Worm (Caenorhabditis elegans): Measurements from ENCODE around the gene prp-18.

prp-18 gene

DNA sequence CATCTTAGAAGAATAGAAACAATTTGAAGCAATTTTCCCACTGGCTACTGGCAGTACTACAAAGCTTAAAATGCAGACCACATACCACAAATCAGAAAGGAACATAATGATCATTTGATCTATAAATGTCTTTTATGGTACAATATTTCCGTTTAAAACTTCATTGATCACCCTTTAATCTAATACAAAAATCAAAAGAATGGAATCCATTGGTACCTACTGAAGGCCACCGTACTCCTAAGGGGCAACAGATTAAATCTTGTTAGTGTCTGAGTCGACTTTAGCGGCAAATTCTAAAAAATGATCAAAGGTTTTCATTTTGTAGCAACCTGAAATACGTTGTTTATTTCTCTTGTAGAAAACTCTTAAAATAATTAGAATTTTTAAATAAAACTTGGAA is 12.0 kb downstream of the prp-18 start:
- TF ChIP-seq elt-1 (tag; optimal IDR thresholded peaks at IDR 0.05) (peak; percentile 70), elt-3 (tag; optimal IDR thresholded peaks at IDR 0.05) (no peak), nhr-237 (tag; optimal IDR thresholded peaks at IDR 0.05) (no peak), nhr-12 (tag; optimal IDR thresholded peaks at IDR 0.05) (no peak), pqm-1 (tag; optimal IDR thresholded peaks at IDR 0.05) (no peak), nhr-25 (tag; optimal IDR thresholded peaks at IDR 0.05) (peak; percentile 3), ZK546.5 (tag; optimal IDR thresholded peaks at IDR 0.05) (no peak), unc-39 (tag; optimal IDR thresholded peaks at IDR 0.05) (no peak), egl-5 (tag; optimal IDR thresholded peaks at IDR 0.05) (no peak), nhr-43 (tag; optimal IDR thresholded peaks at IDR 0.05; ENCODE audit: poor library complexity, severe bottlenecking) (no peak), elt-2 (tag; optimal IDR thresholded peaks at IDR 0.05) (no peak), nhr-28 (tag; optimal IDR thresholded peaks at IDR 0.05) (no peak)

DNA sequence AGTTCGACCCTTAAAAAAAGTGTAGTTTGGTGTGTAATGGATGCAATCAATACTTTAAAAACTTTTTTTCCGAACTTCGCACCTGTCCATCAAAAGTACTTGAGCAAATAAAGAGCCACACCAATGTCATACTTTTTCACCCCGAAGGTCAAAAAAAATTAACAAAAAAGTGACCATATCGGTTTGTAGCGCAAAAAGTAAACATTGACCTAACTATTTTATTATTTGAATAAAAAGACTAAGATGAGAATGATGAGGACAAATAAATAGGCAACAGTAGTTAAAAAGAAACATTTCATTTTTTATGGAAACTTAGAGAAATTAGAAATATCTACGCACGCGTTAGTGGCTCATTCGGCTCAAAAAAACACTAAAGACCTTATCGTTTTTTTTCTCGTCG is 14.8 kb downstream of the prp-18 start:
- TF ChIP-seq eor-1 (tag; optimal IDR thresholded peaks at IDR 0.05) (no peak), pha-4 (tag; optimal IDR thresholded peaks at IDR 0.05) (peak; percentile 91)

DNA sequence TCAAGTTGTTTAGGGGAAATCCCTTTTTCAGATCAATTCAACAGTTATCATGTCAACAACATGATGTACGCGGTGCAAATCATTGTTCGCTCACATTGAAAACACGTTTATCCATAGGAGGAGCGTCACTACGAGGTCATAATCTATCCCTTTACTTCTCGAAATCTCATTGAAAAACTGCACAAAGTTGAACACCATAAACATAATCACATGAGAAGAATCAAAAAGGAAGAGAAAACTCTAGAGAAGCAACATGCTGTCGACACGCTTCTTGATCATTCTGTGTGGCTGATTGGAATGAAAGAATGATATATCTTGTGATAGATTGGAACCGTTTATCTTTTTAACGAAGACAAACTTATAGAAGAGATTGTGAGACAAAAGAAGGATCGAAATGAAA is 16.3 kb downstream of the prp-18 start:
- TF ChIP-seq nhr-237 (tag; optimal IDR thresholded peaks at IDR 0.05) = no peak
- TF ChIP-seq unc-62 (GFP tag; optimal IDR thresholded peaks at IDR 0.05) = peak; percentile 3
- peak; percentile 77 for TF ChIP-seq ztf-4 (tag; optimal IDR thresholded peaks at IDR 0.05)
- peak; percentile 35 for TF ChIP-seq mdl-1 (tag; optimal IDR thresholded peaks at IDR 0.05)
- TF ChIP-seq tbx-2 (tag; optimal IDR thresholded peaks at IDR 0.05) = peak; percentile 57
- peak; percentile 48 for TF ChIP-seq ceh-28 (tag; optimal IDR thresholded peaks at IDR 0.05)
- TF ChIP-seq ceh-16 (tag; optimal IDR thresholded peaks at IDR 0.05) = no peak
- TF ChIP-seq elt-3 (tag; optimal IDR thresholded peaks at IDR 0.05) = peak in 2 of 3 experiments; percentile 40 to 50
- no peak for TF ChIP-seq zag-1 (tag; optimal IDR thresholded peaks at IDR 0.05)
- TF ChIP-seq nfya-1 (tag; optimal IDR thresholded peaks at IDR 0.05; ENCODE audit: insufficient read depth) = peak; percentile 29
- TF ChIP-seq nhr-23 (tag; optimal IDR thresholded peaks at IDR 0.05) = peak; percentile 99
- TF ChIP-seq nhr-43 (tag; optimal IDR thresholded peaks at IDR 0.05; ENCODE audit: poor library complexity, severe bottlenecking) = peak; percentile 99
- no peak for TF ChIP-seq elt-1 (tag; optimal IDR thresholded peaks at IDR 0.05)
- TF ChIP-seq nhr-25 (tag; optimal IDR thresholded peaks at IDR 0.05) = peak; percentile 93
- TF ChIP-seq lsy-12 (tag; optimal IDR thresholded peaks at IDR 0.05) = peak; percentile 30

DNA sequence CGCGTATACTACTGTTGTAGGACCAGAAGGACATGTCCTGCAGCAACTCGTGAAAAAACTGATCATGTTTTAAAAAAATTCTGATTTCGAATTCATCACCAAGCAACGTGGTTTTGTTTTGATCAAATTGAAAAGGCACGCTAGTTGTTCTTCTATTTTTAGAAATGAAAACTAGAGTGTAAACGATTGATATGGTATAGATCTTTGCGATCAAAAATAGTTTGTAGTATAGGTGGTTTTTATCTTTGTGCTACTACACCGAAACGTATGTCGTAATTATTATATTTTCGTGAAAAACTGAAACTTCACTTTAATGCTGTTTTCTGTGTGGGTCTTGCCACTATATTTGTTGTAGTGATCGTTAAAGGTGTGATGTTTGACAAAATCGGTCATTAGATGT is 17.3 kb downstream of the prp-18 start:
- TF ChIP-seq nhr-12 (tag; optimal IDR thresholded peaks at IDR 0.05) = no peak
- TF ChIP-seq nhr-25 (tag; optimal IDR thresholded peaks at IDR 0.05) = no peak

DNA sequence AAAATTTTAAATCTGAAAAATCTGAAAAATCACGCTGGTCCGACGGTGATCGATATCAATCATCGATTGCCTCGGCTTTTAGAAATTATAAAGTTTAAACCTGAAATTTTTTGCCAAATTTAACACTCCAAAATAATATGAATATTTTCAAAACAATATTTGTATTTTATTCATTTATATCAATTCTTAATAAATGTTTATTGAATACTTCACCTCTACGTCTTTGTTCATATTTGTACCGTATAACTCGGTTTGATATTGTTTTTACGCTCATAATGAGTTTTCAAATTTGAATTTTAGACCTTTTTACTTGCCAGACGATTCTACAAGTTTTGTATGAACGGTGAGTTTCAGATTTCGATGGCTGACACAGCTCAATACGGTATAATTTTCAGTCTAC is 19.4 kb downstream of the prp-18 start, which contains the start of the genes K07F5.15 and K07F5.22:
TSS of gene K07F5.15 (plus strand) at position 301 of the 400 bp plus-strand sequence.
TSS of gene K07F5.22 (plus strand) at position 301 of the 400 bp plus-strand sequence.
- TF ChIP-seq ceh-28 (tag; optimal IDR thresholded peaks at IDR 0.05) (no peak), nhr-12 (tag; optimal IDR thresholded peaks at IDR 0.05) (no peak), aly-2 (tag; optimal IDR thresholded peaks at IDR 0.05) (no peak), lin-39 (tag; optimal IDR thresholded peaks at IDR 0.05) (no peak), tbx-2 (tag; optimal IDR thresholded peaks at IDR 0.05) (no peak), nhr-77 (tag; optimal IDR thresholded peaks at IDR 0.05) (no peak), eor-1 (tag; optimal IDR thresholded peaks at IDR 0.05) (no peak), nhr-43 (tag; optimal IDR thresholded peaks at IDR 0.05; ENCODE audit: poor library complexity, severe bottlenecking) (no peak), ceh-9 (tag; optimal IDR thresholded peaks at IDR 0.05) (no peak), nhr-11 (tag; optimal IDR thresholded peaks at IDR 0.05) (no peak), fos-1 (tag; optimal IDR thresholded peaks at IDR 0.05) (no peak)

DNA sequence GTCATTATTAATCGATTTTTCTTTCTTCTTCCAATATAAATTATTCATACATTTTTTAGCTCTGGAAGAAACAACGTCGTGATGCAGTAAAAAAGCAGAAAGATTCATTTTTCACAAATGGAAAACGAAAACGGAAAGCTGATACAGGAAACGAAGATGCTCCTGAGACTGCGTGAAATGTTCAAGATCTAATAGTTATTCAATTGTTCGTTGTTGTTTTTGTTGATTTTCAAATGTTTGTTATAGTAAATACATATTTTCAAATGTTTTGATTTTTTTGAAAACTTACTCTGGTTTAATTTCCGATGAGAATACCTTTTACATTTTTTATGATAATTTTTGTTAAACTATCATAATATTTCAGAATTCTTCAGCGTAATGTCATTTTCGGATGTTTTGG is 20.4 kb downstream of the prp-18 start, which contains the start of gene K07F5.16:
TSS of gene K07F5.16 (plus strand) at position 301 of the 400 bp plus-strand sequence.
- TF ChIP-seq egl-27 (tag; optimal IDR thresholded peaks at IDR 0.05) = no peak
- TF ChIP-seq skn-1 (tag; optimal IDR thresholded peaks at IDR 0.05) = no peak
- no peak for TF ChIP-seq hmg-11 (tag; optimal IDR thresholded peaks at IDR 0.05)
- no peak for TF ChIP-seq R02D3.7 (tag; optimal IDR thresholded peaks at IDR 0.05)
- TF ChIP-seq zag-1 (tag; optimal IDR thresholded peaks at IDR 0.05) = no peak
- no peak for TF ChIP-seq nhr-12 (tag; optimal IDR thresholded peaks at IDR 0.05)
- TF ChIP-seq nhr-11 (tag; optimal IDR thresholded peaks at IDR 0.05) = no peak
- TF ChIP-seq fos-1 (tag; optimal IDR thresholded peaks at IDR 0.05) = no peak
- no peak for TF ChIP-seq ceh-82 (tag; optimal IDR thresholded peaks at IDR 0.05)
- no peak for TF ChIP-seq mml-1 (tag; optimal IDR thresholded peaks at IDR 0.05)
- no peak for TF ChIP-seq nhr-77 (tag; optimal IDR thresholded peaks at IDR 0.05)
- no peak for TF ChIP-seq egl-5 (tag; optimal IDR thresholded peaks at IDR 0.05)
- no peak for TF ChIP-seq nhr-25 (tag; optimal IDR thresholded peaks at IDR 0.05)
- TF ChIP-seq unc-39 (tag; optimal IDR thresholded peaks at IDR 0.05) = no peak
- no peak for TF ChIP-seq elt-3 (tag; optimal IDR thresholded peaks at IDR 0.05)
- TF ChIP-seq ztf-4 (tag; optimal IDR thresholded peaks at IDR 0.05) = no peak
- TF ChIP-seq nhr-76 (tag; optimal IDR thresholded peaks at IDR 0.05) = no peak

All from whole organism, L3 larva.